Fruit fly (Drosophila melanogaster) whole organism, adult: Measurements from ENCODE around the gene VGlut.

Source experiments
- CG14711 ChIP-seq: fragments of 200-800 bp; sonication (Bioruptor generic); optimal IDR thresholded peaks from 2 replicates; lab custom pipeline; 2018; ENCODE audit warnings: missing biosample characterization, mild to moderate bottlenecking, missing genetic modification characterization, moderate library complexity
- CG1620 ChIP-seq: fragments of 200-800 bp; sonication (Bioruptor generic); optimal IDR thresholded peaks from 2 replicates; lab custom pipeline; 2016; ENCODE audit warnings: missing biosample characterization, missing genetic modification characterization
- bab1 ChIP-seq: fragments of 200-800 bp; sonication (Bioruptor generic); optimal IDR thresholded peaks from 3 replicates; lab custom pipeline; 2019; ENCODE audit warnings: missing biosample characterization, mild to moderate bottlenecking, missing genetic modification characterization, moderate library complexity
- ovo ChIP-seq: fragments of 200-800 bp; sonication (Bioruptor generic); optimal IDR thresholded peaks from 2 replicates; lab custom pipeline; 2016; ENCODE audit warnings: missing biosample characterization, missing genetic modification characterization

- TF ChIP-seq CG1620 (no peak), bab1 (GFP tag; lab: Kevin White, UChicago) (no peak), CG14711 (tag; lab: Kevin White, UChicago) (peak; percentile 42), ovo (no peak)
These were observed 33.5 kb downstream of the VGlut start for dm6 chr2L:2433494-2434054.
